Worm (Caenorhabditis elegans) whole organism, L1 larva: Measurements from ENCODE around the gene E02H1.5.

Experiments used
- C34B4.2 ChIP-seq: sonication (generic microtip); optimal IDR thresholded peaks from 2 replicates; lab custom pipeline; 2017; ENCODE audit warnings: mild to moderate bottlenecking, missing genetic modification characterization, missing compliant biosample characterization
- F16B12.6 ChIP-seq: fragments of 150-350 bp; optimal IDR thresholded peaks from 2 replicates; lab custom pipeline; 2014; ENCODE audit warnings: missing biosample characterization, missing genetic modification characterization
- alr-1 ChIP-seq: fragments of 200-800 bp; sonication (Bioruptor generic); optimal IDR thresholded peaks from 2 replicates; lab custom pipeline; 2018; ENCODE audit warnings: borderline replicate concordance, mild to moderate bottlenecking, missing genetic modification characterization, missing compliant biosample characterization
- ama-1 ChIP-seq: fragments of 150-350 bp; optimal IDR thresholded peaks from 2 replicates; lab custom pipeline; 2014
- blmp-1 ChIP-seq: fragments of 150-350 bp; optimal IDR thresholded peaks from 2 replicates; lab custom pipeline; 2014; ENCODE audit warnings: missing biosample characterization, missing genetic modification characterization
- ceh-63 ChIP-seq: fragments of 200-800 bp; sonication (Bioruptor generic); optimal IDR thresholded peaks from 2 replicates; lab custom pipeline; 2018; ENCODE audit warnings: mild to moderate bottlenecking, missing genetic modification characterization, missing compliant biosample characterization
- ceh-88 ChIP-seq: fragments of 200-800 bp; sonication (Bioruptor generic); IDR thresholded peaks from 2 replicates; pipeline ENCODE4 v1.3.6; 2022; ENCODE audit warnings: missing genetic modification characterization, missing compliant biosample characterization
- dpl-1 ChIP-seq, 3 experiments: fragments of 150-350 bp in 2 of 3; sonication (generic microtip) in 1 of 3; optimal IDR thresholded peaks; 2 replicates each; lab custom pipeline; 2014 to 2017; ENCODE audit warnings: missing biosample characterization in 3 of 3, missing genetic modification characterization in 3 of 3, missing genetic modification reagents in 3 of 3
- efl-1 ChIP-seq, 4 experiments: fragments of 150-350 bp; optimal IDR thresholded peaks in 3 of 4; peaks in 1 of 4; 1 replicate in 1 of 4; 2 replicates in 3 of 4; lab custom pipeline; 2014; ENCODE audit warnings: missing biosample characterization in 2 of 4, missing genetic modification characterization in 2 of 4, missing genetic modification reagents in 2 of 4
- egl-13 ChIP-seq: sonication (generic microtip); optimal IDR thresholded peaks from 2 replicates; lab custom pipeline; 2016; ENCODE audit warnings: missing genotype, missing genetic modification reagents, missing genetic modification characterization, missing compliant biosample characterization
- elt-2 ChIP-seq: sonication (generic microtip); optimal IDR thresholded peaks from 2 replicates; lab custom pipeline; 2016; ENCODE audit warnings: missing genetic modification characterization, mild to moderate bottlenecking, inconsistent platforms, missing compliant biosample characterization, missing genetic modification reagents
- fkh-10 ChIP-seq: sonication (generic microtip); optimal IDR thresholded peaks from 2 replicates; lab custom pipeline; 2017; ENCODE audit warnings: missing biosample characterization, missing genetic modification reagents, missing genetic modification characterization
- fkh-4 ChIP-seq: sonication (generic microtip); optimal IDR thresholded peaks from 2 replicates; lab custom pipeline; 2016; ENCODE audit warnings: missing compliant biosample characterization, missing genetic modification characterization, borderline replicate concordance
- fkh-8 ChIP-seq: sonication (generic microtip); optimal IDR thresholded peaks from 2 replicates; lab custom pipeline; 2016; ENCODE audit warnings: mild to moderate bottlenecking, missing genetic modification characterization, missing compliant biosample characterization
- fos-1 ChIP-seq: fragments of 150-350 bp; optimal IDR thresholded peaks from 2 replicates; lab custom pipeline; 2014; ENCODE audit warnings: missing biosample characterization, missing genetic modification characterization
- hlh-17 ChIP-seq: fragments of 200-800 bp; sonication (Bioruptor generic); optimal IDR thresholded peaks from 2 replicates; lab custom pipeline; 2018; ENCODE audit warnings: missing genetic modification characterization, mild to moderate bottlenecking, missing compliant biosample characterization, moderate library complexity, borderline replicate concordance
- hlh-4 ChIP-seq: sonication (generic microtip); optimal IDR thresholded peaks from 2 replicates; lab custom pipeline; 2016; ENCODE audit warnings: mild to moderate bottlenecking, missing genetic modification characterization, missing compliant biosample characterization
- hpl-2 ChIP-seq: fragments of 150-350 bp; optimal IDR thresholded peaks from 2 replicates; lab custom pipeline; 2014; ENCODE audit warnings: missing biosample characterization, missing genetic modification reagents, missing genetic modification characterization
- irx-1 ChIP-seq: sonication (generic microtip); optimal IDR thresholded peaks from 2 replicates; lab custom pipeline; 2016; ENCODE audit warnings: missing genetic modification characterization, missing compliant biosample characterization
- isw-1 ChIP-seq: fragments of 200-800 bp; sonication (Bioruptor generic); IDR thresholded peaks from 2 replicates; pipeline ENCODE4 v1.3.6; 2022; ENCODE audit warnings: missing genetic modification characterization, missing compliant biosample characterization
- lin-13 ChIP-seq: fragments of 150-350 bp; optimal IDR thresholded peaks from 2 replicates; lab custom pipeline; 2014; ENCODE audit warnings: missing biosample characterization, missing genetic modification reagents, missing genetic modification characterization
- lin-14 ChIP-seq: fragments of 200-800 bp; sonication (Bioruptor generic); optimal IDR thresholded peaks from 2 replicates; lab custom pipeline; 2018; ENCODE audit warnings: mild to moderate bottlenecking, missing genetic modification characterization, moderate library complexity, missing compliant biosample characterization
- lir-3 ChIP-seq: sonication (generic microtip); optimal IDR thresholded peaks from 2 replicates; lab custom pipeline; 2016; ENCODE audit warnings: mild to moderate bottlenecking, missing genetic modification characterization, moderate library complexity, missing compliant biosample characterization; ENCODE audit not compliant: poor library complexity
- lsy-2 ChIP-seq, 2 experiments: fragments of 150-350 bp; optimal IDR thresholded peaks; 2 replicates each; lab custom pipeline; 2014; ENCODE audit warnings: missing biosample characterization in 2 of 2, missing genetic modification characterization in 2 of 2
- mab-9 ChIP-seq: fragments of 200-800 bp; sonication (Bioruptor generic); IDR thresholded peaks from 2 replicates; pipeline ENCODE4 v1.3.6; 2022; ENCODE audit warnings: missing genetic modification reagents, missing genetic modification characterization, missing compliant biosample characterization
- mdl-1 ChIP-seq, 2 experiments: fragments of 150-350 bp; optimal IDR thresholded peaks; 2 replicates each; lab custom pipeline; 2014 to 2017; ENCODE audit warnings: missing biosample characterization in 2 of 2, missing genetic modification characterization in 2 of 2, inconsistent platforms in 1 of 2
- mef-2 ChIP-seq: fragments of 150-350 bp; optimal IDR thresholded peaks from 2 replicates; lab custom pipeline; 2014; ENCODE audit warnings: missing biosample characterization, missing genetic modification characterization
- mep-1 ChIP-seq: fragments of 150-350 bp; optimal IDR thresholded peaks from 2 replicates; lab custom pipeline; 2014; ENCODE audit warnings: missing biosample characterization, missing genetic modification characterization
- nhr-237 ChIP-seq: fragments of 150-350 bp; optimal IDR thresholded peaks from 2 replicates; lab custom pipeline; 2014; ENCODE audit warnings: missing biosample characterization, missing genetic modification characterization
- nhr-28 ChIP-seq: fragments of 150-350 bp; optimal IDR thresholded peaks from 2 replicates; lab custom pipeline; 2014; ENCODE audit warnings: missing biosample characterization, missing genetic modification characterization
- nhr-47 ChIP-seq: sonication (generic microtip); optimal IDR thresholded peaks from 2 replicates; lab custom pipeline; 2016; ENCODE audit warnings: mild to moderate bottlenecking, missing genetic modification characterization, moderate library complexity, missing compliant biosample characterization
- nhr-71 ChIP-seq: sonication (generic microtip); optimal IDR thresholded peaks from 2 replicates; lab custom pipeline; 2016; ENCODE audit warnings: mild to moderate bottlenecking, missing genetic modification characterization, moderate library complexity, missing compliant biosample characterization
- nhr-76 ChIP-seq: sonication (generic microtip); optimal IDR thresholded peaks from 2 replicates; lab custom pipeline; 2017; ENCODE audit warnings: missing biosample characterization, missing genetic modification characterization
- nhr-77 ChIP-seq: fragments of 150-350 bp; optimal IDR thresholded peaks from 2 replicates; lab custom pipeline; 2014; ENCODE audit warnings: missing biosample characterization, missing genetic modification characterization
- nhr-84 ChIP-seq: sonication (generic microtip); optimal IDR thresholded peaks from 2 replicates; lab custom pipeline; 2017; ENCODE audit warnings: missing biosample characterization, missing genetic modification characterization
- nhr-85 ChIP-seq: sonication (generic microtip); peaks from one replicate; lab custom pipeline; 2016; ENCODE audit warnings: missing genetic modification characterization, inconsistent platforms, missing compliant biosample characterization
- nhr-90 ChIP-seq: sonication (generic microtip); optimal IDR thresholded peaks from 2 replicates; lab custom pipeline; 2016; ENCODE audit warnings: mild to moderate bottlenecking, missing genetic modification characterization, missing compliant biosample characterization; ENCODE audit not compliant: poor library complexity
- pax-3 ChIP-seq: fragments of 200-800 bp; sonication (Bioruptor generic); optimal IDR thresholded peaks from 2 replicates; lab custom pipeline; 2018; ENCODE audit warnings: mild to moderate bottlenecking, missing genetic modification characterization, moderate library complexity, missing compliant biosample characterization
- snpc-4 ChIP-seq: fragments of 150-350 bp; optimal IDR thresholded peaks from 2 replicates; lab custom pipeline; 2014; ENCODE audit warnings: missing biosample characterization, missing genetic modification characterization
- snu-23 ChIP-seq: sonication (generic microtip); optimal IDR thresholded peaks from 2 replicates; lab custom pipeline; 2016; ENCODE audit warnings: missing genetic modification characterization, missing compliant biosample characterization
- swsn-7 ChIP-seq: sonication (generic microtip); optimal IDR thresholded peaks from 2 replicates; lab custom pipeline; 2016; ENCODE audit warnings: missing genetic modification characterization, missing compliant biosample characterization
- tbx-2 ChIP-seq: sonication (generic microtip); optimal IDR thresholded peaks from 2 replicates; lab custom pipeline; 2016; ENCODE audit warnings: missing genetic modification characterization, missing compliant biosample characterization
- unc-130 ChIP-seq: fragments of 150-350 bp; optimal IDR thresholded peaks from 2 replicates; lab custom pipeline; 2017; ENCODE audit warnings: missing biosample characterization, missing genetic modification characterization, inconsistent platforms
- unc-86 ChIP-seq: sonication (generic microtip); optimal IDR thresholded peaks from 2 replicates; lab custom pipeline; 2016; ENCODE audit warnings: missing genetic modification characterization, missing compliant biosample characterization
- vab-15 ChIP-seq: sonication (generic microtip); optimal IDR thresholded peaks from 2 replicates; lab custom pipeline; 2017; ENCODE audit warnings: missing genotype, mild to moderate bottlenecking, missing genetic modification characterization, missing compliant biosample characterization
- xbp-1 ChIP-seq: sonication (generic microtip); optimal IDR thresholded peaks from 2 replicates; lab custom pipeline; 2016; ENCODE audit warnings: missing genetic modification characterization, missing compliant biosample characterization
- zip-4 ChIP-seq: fragments of 200-800 bp; sonication (Bioruptor generic); optimal IDR thresholded peaks from 2 replicates; lab custom pipeline; 2018; ENCODE audit warnings: mild to moderate bottlenecking, missing genetic modification characterization, moderate library complexity, missing compliant biosample characterization
- ztf-4 ChIP-seq: fragments of 150-350 bp; optimal IDR thresholded peaks from 2 replicates; lab custom pipeline; 2014; ENCODE audit warnings: missing biosample characterization, missing genetic modification characterization

E02H1.5 gene

DNA sequence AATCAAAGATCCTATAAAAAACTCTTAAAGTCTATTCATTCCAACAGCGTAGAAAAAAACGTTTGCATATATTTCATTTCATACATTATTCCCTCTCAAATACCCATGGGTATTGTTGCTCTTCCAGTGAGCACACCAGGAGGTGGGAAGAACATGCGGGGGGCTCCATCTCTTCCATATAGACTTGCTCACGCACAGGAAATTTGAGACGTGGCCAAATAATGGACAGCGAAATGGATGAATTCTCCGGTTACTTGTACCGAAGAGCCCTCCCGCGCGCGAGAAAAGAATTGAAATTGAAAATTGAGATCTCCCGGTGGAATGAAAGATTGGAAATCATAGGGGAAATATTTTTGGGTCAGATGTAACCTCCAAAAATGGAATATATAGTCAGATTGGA, 17.4 kb upstream of the E02H1.5 start:
- TF ChIP-seq isw-1 (GFP tag; lab: Robert Waterston, UW), result no peak
- TF ChIP-seq nhr-71 (tag; lab: Kevin White, UChicago), result no peak
- no peak for TF ChIP-seq efl-1 (optimal IDR thresholded peaks at IDR 0.05; lab: Kevin White, UChicago)
- no peak for TF ChIP-seq efl-1 (GFP tag; optimal IDR thresholded peaks at IDR 0.05 in 1 of 2; lab: Kevin White, UChicago)
- TF ChIP-seq nhr-84, result no peak
- no peak for TF ChIP-seq nhr-237 (tag; lab: Kevin White, UChicago)
- no peak for TF ChIP-seq fkh-8 (tag; lab: Kevin White, UChicago)
- no peak for TF ChIP-seq elt-2 (tag; lab: Kevin White, UChicago)
- no peak for TF ChIP-seq fkh-10
- no peak for TF ChIP-seq tbx-2 (tag; lab: Kevin White, UChicago)
- TF ChIP-seq nhr-77 (tag; lab: Kevin White, UChicago), result no peak
- no peak for TF ChIP-seq ztf-4
- TF ChIP-seq mef-2, result no peak
- TF ChIP-seq hlh-17 (GFP tag; lab: Kevin White, UChicago), result no peak
- TF ChIP-seq nhr-90 (tag; lab: Kevin White, UChicago), result no peak
- TF ChIP-seq ceh-63 (GFP tag; lab: Kevin White, UChicago), result no peak
- TF ChIP-seq unc-130 (tag; lab: Kevin White, UChicago), result no peak

DNA sequence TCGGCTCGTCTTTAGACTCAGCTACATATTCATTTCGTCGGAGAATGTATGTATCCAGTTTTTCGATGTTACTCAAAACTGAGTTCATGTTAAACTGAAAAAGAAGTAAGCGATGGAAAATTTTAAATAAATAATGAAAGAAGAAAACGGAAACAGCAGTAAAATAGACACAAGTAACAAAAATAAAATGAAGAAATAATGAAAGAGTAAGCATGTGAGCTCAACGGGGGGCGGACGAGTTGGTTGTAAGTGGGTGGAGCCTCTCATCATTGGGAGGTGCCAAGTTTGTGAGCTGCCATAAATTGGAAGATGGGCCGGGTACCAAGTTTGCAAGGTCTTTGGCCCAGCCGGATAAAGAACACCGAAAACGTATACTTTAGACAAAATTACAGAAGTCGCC, 11.6 kb upstream of the E02H1.5 start, which contains the start of gene wee-1.1:
Gene wee-1.1, minus strand, starts transcription at position 101 of the 400 bp plus-strand sequence.
- TF ChIP-seq fkh-4 (tag; lab: Kevin White, UChicago) (no peak), elt-2 (tag; lab: Kevin White, UChicago) (no peak), hlh-4 (tag; lab: Kevin White, UChicago) (no peak), nhr-47 (tag; lab: Kevin White, UChicago) (no peak), C34B4.2 (tag; lab: Kevin White, UChicago) (no peak), alr-1 (tag; lab: Kevin White, UChicago) (no peak), hpl-2 (no peak), zip-4 (GFP tag; lab: Kevin White, UChicago) (no peak), unc-130 (tag; lab: Kevin White, UChicago) (no peak), blmp-1 (tag; lab: Kevin White, UChicago) (no peak), unc-86 (tag; lab: Kevin White, UChicago) (no peak), fos-1 (tag; lab: Kevin White, UChicago) (no peak), fkh-8 (tag; lab: Kevin White, UChicago) (no peak)

DNA sequence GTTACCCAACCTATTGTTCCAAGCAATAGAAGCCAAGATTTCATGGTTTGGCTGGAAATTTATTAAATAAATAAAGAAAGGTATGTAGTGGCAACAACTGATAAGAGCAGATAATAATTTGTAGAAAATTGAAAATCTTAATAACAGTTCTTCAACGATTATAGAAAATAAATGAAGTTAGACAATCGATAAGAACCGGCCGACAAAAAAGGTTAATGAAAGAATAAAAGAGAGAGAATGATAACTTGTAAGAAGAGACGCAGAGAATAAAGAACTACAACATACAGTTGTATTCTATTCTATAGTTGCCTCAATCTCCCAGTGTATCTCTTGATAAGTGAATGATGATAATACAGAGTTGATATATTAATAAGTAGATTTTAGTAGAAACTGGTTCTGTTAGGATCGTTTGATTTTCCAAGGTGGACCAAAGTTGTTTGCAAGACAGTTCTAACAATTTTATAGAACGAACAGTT, 8.3 kb upstream of the E02H1.5 start, which contains the start of gene ugt-58:
Gene ugt-58, minus strand, starts transcription at position 51 of the 476 bp plus-strand sequence.
- TF ChIP-seq unc-86 (tag; lab: Kevin White, UChicago), result no peak
- TF ChIP-seq mab-9 (GFP tag; lab: Robert Waterston, UW), result no peak
- TF ChIP-seq lir-3 (tag; lab: Kevin White, UChicago), result no peak
- TF ChIP-seq lin-13 (GFP tag; lab: Kevin White, UChicago), result no peak
- TF ChIP-seq vab-15 (tag; lab: Kevin White, UChicago), result no peak
- TF ChIP-seq nhr-47 (tag; lab: Kevin White, UChicago), result no peak
- peak; percentile 20 for TF ChIP-seq lin-14 (GFP tag; lab: Kevin White, UChicago)
- TF ChIP-seq ceh-88 (GFP tag; lab: Robert Waterston, UW), result no peak
- TF ChIP-seq F16B12.6, result no peak
- peak; percentile 72 for TF ChIP-seq nhr-85 (tag; lab: Kevin White, UChicago)
- TF ChIP-seq pax-3 (tag; lab: Kevin White, UChicago), result no peak
- no peak for TF ChIP-seq ama-1
- no peak for TF ChIP-seq swsn-7 (tag; lab: Kevin White, UChicago)
- TF ChIP-seq ceh-63 (GFP tag; lab: Kevin White, UChicago), result no peak
- TF ChIP-seq egl-13 (tag; lab: Kevin White, UChicago), result no peak
- no peak for TF ChIP-seq dpl-1 (GFP tag; optimal IDR thresholded peaks at IDR 0.05; lab: Kevin White, UChicago)
- TF ChIP-seq mep-1, result peak; percentile 29
- no peak for TF ChIP-seq zip-4 (GFP tag; lab: Kevin White, UChicago)
- no peak for TF ChIP-seq snpc-4 (tag; lab: Kevin White, UChicago)
- TF ChIP-seq irx-1 (tag; lab: Kevin White, UChicago), result no peak
- TF ChIP-seq hpl-2, result no peak
- peak; percentile 40 for TF ChIP-seq elt-2 (tag; lab: Kevin White, UChicago)
- TF ChIP-seq nhr-76 (tag; lab: Kevin White, UChicago), result no peak
- TF ChIP-seq hlh-4 (tag; lab: Kevin White, UChicago), result no peak
- TF ChIP-seq fkh-4 (tag; lab: Kevin White, UChicago), result no peak
- TF ChIP-seq C34B4.2 (tag; lab: Kevin White, UChicago), result no peak
- no peak for TF ChIP-seq xbp-1 (tag; lab: Kevin White, UChicago)
- TF ChIP-seq lsy-2 (tag; optimal IDR thresholded peaks at IDR 0.05; lab: Kevin White, UChicago), result peak; percentile 15 to 17
- TF ChIP-seq snu-23 (GFP tag; lab: Kevin White, UChicago), result peak; percentile 27
- no peak for TF ChIP-seq mdl-1 (tag; optimal IDR thresholded peaks at IDR 0.05; lab: Kevin White, UChicago)
- peak; percentile 36 for TF ChIP-seq nhr-28
